Worm (Caenorhabditis elegans) whole organism, L3 larva: ENCODE data around the gene B0286.1.

Experiments
- ama-1 ChIP-seq: fragments of 150-350 bp; optimal IDR thresholded peaks from 2 replicates; lab custom pipeline; 2018
- ceh-82 ChIP-seq: fragments of 150-350 bp; optimal IDR thresholded peaks from 2 replicates; lab custom pipeline; 2014; ENCODE audit warnings: missing biosample characterization, missing genetic modification characterization
- ceh-9 ChIP-seq: sonication (generic microtip); optimal IDR thresholded peaks from 2 replicates; lab custom pipeline; 2018; ENCODE audit warnings: missing biosample characterization, missing genetic modification characterization
- egl-27 ChIP-seq: sonication (generic microtip); optimal IDR thresholded peaks from 4 replicates; lab custom pipeline; 2017; ENCODE audit warnings: missing biosample characterization, missing genetic modification reagents, missing genetic modification characterization
- fkh-10 ChIP-seq: sonication (generic microtip); optimal IDR thresholded peaks from 2 replicates; lab custom pipeline; 2017; ENCODE audit warnings: missing biosample characterization, missing genetic modification reagents, missing genetic modification characterization
- nhr-237 ChIP-seq: fragments of 150-350 bp; optimal IDR thresholded peaks from 2 replicates; lab custom pipeline; 2014; ENCODE audit warnings: missing biosample characterization, missing genetic modification characterization
- nhr-77 ChIP-seq: fragments of 150-350 bp; optimal IDR thresholded peaks from 2 replicates; lab custom pipeline; 2014; ENCODE audit warnings: missing biosample characterization, missing genetic modification characterization
- skn-1 ChIP-seq: fragments of 150-350 bp; optimal IDR thresholded peaks from 2 replicates; lab custom pipeline; 2014; ENCODE audit warnings: missing biosample characterization, missing genetic modification characterization
- snpc-4 ChIP-seq: fragments of 150-350 bp; optimal IDR thresholded peaks from 2 replicates; lab custom pipeline; 2014; ENCODE audit warnings: missing biosample characterization, missing genetic modification characterization

- TF ChIP-seq snpc-4 = no peak
- TF ChIP-seq fkh-10 = no peak
- no peak for TF ChIP-seq nhr-77 (tag; lab: Kevin White, UChicago)
- TF ChIP-seq ama-1 (lab: Kevin White, UChicago) = no peak
- TF ChIP-seq ceh-82 = no peak
- TF ChIP-seq ceh-9 (tag; lab: Kevin White, UChicago) = no peak
- no peak for TF ChIP-seq skn-1 (tag; lab: Kevin White, UChicago)
- no peak for TF ChIP-seq egl-27 (tag; lab: Kevin White, UChicago)
- no peak for TF ChIP-seq nhr-237 (tag; lab: Kevin White, UChicago)
Observed at ce11 chrII:4328716-4329115, 49.6 kb upstream of the B0286.1 start, which contains the start of gene H20J04.4.
